Fruit fly (Drosophila melanogaster): Measurements from ENCODE around the gene CG34012.

Gene CG34012

DNA sequence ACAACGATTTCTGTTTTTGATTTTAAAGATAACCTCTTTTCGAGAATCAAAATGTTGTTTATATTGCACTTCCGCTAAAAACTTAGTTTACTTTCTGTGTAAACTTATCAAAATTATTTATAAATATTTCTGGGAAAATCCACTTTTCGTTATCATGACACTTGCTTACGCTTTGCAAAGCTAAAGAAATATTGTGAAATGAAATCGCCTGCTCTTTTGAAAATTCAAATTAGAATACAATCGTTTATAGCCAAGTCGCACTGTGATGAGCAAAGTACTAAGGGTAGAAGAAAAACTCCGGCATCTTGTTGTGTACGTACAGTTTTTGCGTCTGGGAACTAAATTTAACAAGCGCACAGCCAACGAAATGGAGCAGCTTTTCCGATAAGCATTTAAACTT is 15.1 kb upstream of the CG34012 start (continued):
- TF ChIP-seq Ravus (GFP tag; IDR thresholded peaks at IDR 0.05) (no peak), Rx (GFP tag; IDR thresholded peaks at IDR 0.05) (no peak), NfI (GFP tag; optimal IDR thresholded peaks at IDR 0.05) (peak; percentile 23), CG17361 (GFP tag; IDR thresholded peaks at IDR 0.05) (peak; percentile 34; the same call in 1 of the 3 replicates), CG9817 (tag; optimal IDR thresholded peaks at IDR 0.05) (no peak), CG18262 (tag; optimal IDR thresholded peaks at IDR 0.05) (peak; percentile 34), CG31441 (GFP tag; IDR thresholded peaks at IDR 0.05) (peak; percentile 32; the same call in 1 of the 2 replicates), CG11696 (GFP tag; IDR thresholded peaks at IDR 0.05) (no peak), CG13296 (GFP tag; optimal IDR thresholded peaks at IDR 0.05) (no peak), bsh (GFP tag; optimal IDR thresholded peaks at IDR 0.05) (peak in 1 of 2 experiments; percentile 10), Trl (optimal IDR thresholded peaks at IDR 0.05) (no peak), Trl (GFP tag; optimal IDR thresholded peaks at IDR 0.05) (no peak), Med (GFP tag) (peak; percentile 79), Sox100B (GFP tag; optimal IDR thresholded peaks at IDR 0.05) (peak; percentile 10), vnd (GFP tag; IDR thresholded peaks at IDR 0.05; ENCODE audit: partially characterized antibody) (no peak), grau (tag; optimal IDR thresholded peaks at IDR 0.05) (peak; percentile 89), CG18599 (GFP tag; optimal IDR thresholded peaks at IDR 0.05) (peak; percentile 1), NC2β (GFP tag; optimal IDR thresholded peaks at IDR 0.05) (no peak), YL-1 (GFP tag; optimal IDR thresholded peaks at IDR 0.05) (no peak), Neu2 (GFP tag; optimal IDR thresholded peaks at IDR 0.05; ENCODE audit: borderline replicate concordance) (no peak), shn (GFP tag; optimal IDR thresholded peaks at IDR 0.05) (no peak), CG15011 (GFP tag; optimal IDR thresholded peaks at IDR 0.05) (no peak), CG7556 (GFP tag; optimal IDR thresholded peaks at IDR 0.05) (peak; percentile 6), Dbx (GFP tag; IDR thresholded peaks at IDR 0.05) (no peak), onecut (GFP tag; IDR thresholded peaks at IDR 0.05) (no peak), CG6254 (GFP tag; optimal IDR thresholded peaks at IDR 0.05) (no peak), tx (GFP tag; optimal IDR thresholded peaks at IDR 0.05) (no peak), kah (GFP tag; optimal IDR thresholded peaks at IDR 0.05) (no peak), CG15601 (tag; optimal IDR thresholded peaks at IDR 0.05) (no peak), Ssrp (tag; optimal IDR thresholded peaks at IDR 0.05) (peak; percentile 11), CG17612 (GFP tag; IDR thresholded peaks at IDR 0.05) (no peak), CG7372 (GFP tag; IDR thresholded peaks at IDR 0.05) (no peak), Dref (GFP tag; IDR thresholded peaks at IDR 0.05) (no peak), repo (GFP tag; optimal IDR thresholded peaks at IDR 0.05) (no peak), Hmr (GFP tag; optimal IDR thresholded peaks at IDR 0.05) (no peak), CG13424 (tag; optimal IDR thresholded peaks at IDR 0.05) (peak; percentile 23), maf-S (GFP tag; optimal IDR thresholded peaks at IDR 0.05) (no peak), Sox102F (GFP tag; optimal IDR thresholded peaks at IDR 0.05) (peak; percentile 6), lmd (GFP tag; IDR thresholded peaks at IDR 0.05) (0 out of 2 replicates have a peak, but pooled peaks have one; percentile 13), CG8359 (GFP tag; optimal IDR thresholded peaks at IDR 0.05; ENCODE audit: borderline replicate concordance) (no peak), Mad (GFP tag; optimal IDR thresholded peaks at IDR 0.05) (no peak), Atf-2 (GFP tag; optimal IDR thresholded peaks at IDR 0.05) (no peak), ATbp (GFP tag; optimal IDR thresholded peaks at IDR 0.05) (no peak), PHDP (tag; optimal IDR thresholded peaks at IDR 0.05) (peak; percentile 23), wdn (GFP tag; IDR thresholded peaks at IDR 0.05) (no peak), chn (GFP tag; optimal IDR thresholded peaks at IDR 0.05) (peak; percentile 16), unpg (GFP tag; optimal IDR thresholded peaks at IDR 0.05) (peak; percentile 30), CG7963 (GFP tag; IDR thresholded peaks at IDR 0.05; ENCODE audit: partially characterized antibody) (no peak), ac (GFP tag; optimal IDR thresholded peaks at IDR 0.05) (no peak), fd3F (GFP tag; optimal IDR thresholded peaks at IDR 0.05) (no peak), sr (GFP tag; IDR thresholded peaks at IDR 0.05) (no peak)
